Fruit fly (Drosophila melanogaster): ENCODE data around the gene wrm1.

The wrm1 gene

dm6 chr3L:7369543-7369942, 34.5 kb upstream of the wrm1 start, which contains the start of gene akirin (continued):
- TF ChIP-seq HmgD (GFP tag; optimal IDR thresholded peaks at IDR 0.05): no peak
- TF ChIP-seq CG30020 (tag; optimal IDR thresholded peaks at IDR 0.05): peak; percentile 30
- peak; percentile 9 for TF ChIP-seq CG3995 (GFP tag; optimal IDR thresholded peaks at IDR 0.05)
- TF ChIP-seq CG8388 (GFP tag; optimal IDR thresholded peaks at IDR 0.05): no peak
- no peak for TF ChIP-seq gro (GFP tag; optimal IDR thresholded peaks at IDR 0.05)
- peak; percentile 14 for TF ChIP-seq CG18599 (GFP tag; optimal IDR thresholded peaks at IDR 0.05)
- TF ChIP-seq CG9797 (GFP tag; optimal IDR thresholded peaks at IDR 0.05): peak; percentile 38
- TF ChIP-seq Pdp1 (GFP tag; optimal IDR thresholded peaks at IDR 0.05): peak in 1 of 2 experiments; percentile 22
- peak; percentile 24 for TF ChIP-seq BEAF-32 (GFP tag; optimal IDR thresholded peaks at IDR 0.05)
- TF ChIP-seq repo (GFP tag; optimal IDR thresholded peaks at IDR 0.05): no peak
- no peak for TF ChIP-seq tio (GFP tag; optimal IDR thresholded peaks at IDR 0.05)
- no peak for TF ChIP-seq hbn (GFP tag; IDR thresholded peaks at IDR 0.05; ENCODE audit: partially characterized antibody)
- no peak for TF ChIP-seq fru (optimal IDR thresholded peaks at IDR 0.05)
- TF ChIP-seq CG12155 (GFP tag; optimal IDR thresholded peaks at IDR 0.05): peak; percentile 43
- TF ChIP-seq stwl (tag; optimal IDR thresholded peaks at IDR 0.05): no peak
- peak; percentile 42 for TF ChIP-seq Med (GFP tag)
- TF ChIP-seq pfk (GFP tag; optimal IDR thresholded peaks at IDR 0.05): peak; percentile 18
- no peak for TF ChIP-seq HLH4C (GFP tag; IDR thresholded peaks at IDR 0.05; ENCODE audit: partially characterized antibody)
- TF ChIP-seq CG12659 (GFP tag; optimal IDR thresholded peaks at IDR 0.05): no peak

- TF ChIP-seq cad (GFP tag; optimal IDR thresholded peaks at IDR 0.05) (peak; percentile 6), CG10321 (GFP tag; IDR thresholded peaks at IDR 0.05) (peak; percentile 16; the same call in 1 of the 2 replicates), slbo (GFP tag; IDR thresholded peaks at IDR 0.05) (no peak), CG3065 (GFP tag; optimal IDR thresholded peaks at IDR 0.05) (peak; percentile 71), MESR4 (GFP tag; optimal IDR thresholded peaks at IDR 0.05) (peak; percentile 51), pzg (GFP tag; optimal IDR thresholded peaks at IDR 0.05) (peak; percentile 2), CG34422 (GFP tag; IDR thresholded peaks at IDR 0.05) (0 out of 3 replicates have a peak, but pooled peaks have one; percentile 21), CG6254 (GFP tag; optimal IDR thresholded peaks at IDR 0.05) (no peak), CG4617 (GFP tag; optimal IDR thresholded peaks at IDR 0.05; ENCODE audit: borderline replicate concordance) (peak; percentile 39), bsh (GFP tag; optimal IDR thresholded peaks at IDR 0.05) (no peak), Med (GFP tag) (peak; percentile 76), MBD-R2 (GFP tag; IDR thresholded peaks at IDR 0.05) (no peak), Meics (GFP tag; optimal IDR thresholded peaks at IDR 0.05) (peak; percentile 38)
Measured at dm6 chr3L:7368934-7369333, 33.9 kb upstream of the wrm1 start, which contains the start of gene Sh3beta. Sh3beta (minus strand) TSS chr3L:7369260.

DNA sequence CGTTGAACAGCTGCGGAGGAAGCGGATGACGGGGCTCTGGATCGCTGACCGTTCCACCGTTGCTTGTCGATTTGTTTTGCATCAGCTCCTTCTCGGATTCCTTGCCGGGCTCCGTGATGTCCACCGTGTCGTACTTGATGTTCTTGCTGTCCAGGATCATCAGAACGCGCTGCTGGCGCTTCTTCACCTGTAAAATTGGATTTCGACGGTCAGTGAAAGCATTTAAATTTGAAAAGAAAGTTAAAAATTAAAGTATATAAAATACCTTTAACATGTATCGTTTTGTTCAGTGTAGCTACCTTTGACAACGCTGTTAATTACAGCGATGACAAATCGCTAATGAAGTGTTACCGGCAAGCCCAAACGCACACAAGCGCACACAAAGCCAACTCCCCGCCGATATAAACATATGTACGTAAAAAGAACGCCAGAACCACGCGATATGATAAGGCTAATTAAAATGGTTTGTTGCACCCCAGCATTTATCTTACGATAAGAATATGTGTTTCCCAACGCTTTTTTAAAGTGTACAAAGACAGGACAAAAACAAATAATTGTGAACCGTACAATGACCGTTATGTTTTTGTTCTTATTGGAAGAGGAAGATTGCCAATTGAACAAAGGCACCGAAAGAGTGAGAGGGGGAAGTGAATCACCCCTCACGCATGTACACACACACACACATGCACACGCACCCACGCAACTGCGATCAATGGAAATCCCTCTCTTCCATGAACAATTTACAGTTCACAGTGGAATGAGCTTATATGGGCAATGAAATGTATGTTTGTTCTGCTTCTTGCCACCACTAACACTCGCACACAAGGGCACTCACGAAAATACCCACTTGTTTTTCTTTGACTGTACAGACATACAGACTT, 33.0 kb upstream of the wrm1 start:
- TF ChIP-seq pum (GFP tag; optimal IDR thresholded peaks at IDR 0.05) (no peak), Dll (GFP tag; IDR thresholded peaks at IDR 0.05; ENCODE audit: partially characterized antibody) (no peak), Stat92E (GFP tag; optimal IDR thresholded peaks at IDR 0.05) (no peak), CG4820 (GFP tag; optimal IDR thresholded peaks at IDR 0.05) (no peak), Nf-YA (GFP tag; IDR thresholded peaks at IDR 0.05) (no peak), abd-A (tag; optimal IDR thresholded peaks at IDR 0.05) (peak; percentile 72), vnd (GFP tag; IDR thresholded peaks at IDR 0.05; ENCODE audit: partially characterized antibody) (0 out of 3 replicates have a peak, but pooled peaks have one; percentile 28), CG8281 (tag; optimal IDR thresholded peaks at IDR 0.05) (no peak), CG3726 (GFP tag; IDR thresholded peaks at IDR 0.05) (no peak), cad (GFP tag; optimal IDR thresholded peaks at IDR 0.05) (no peak), CG15514 (GFP tag; optimal IDR thresholded peaks at IDR 0.05) (peak; percentile 34), CG4328 (GFP tag; optimal IDR thresholded peaks at IDR 0.05) (no peak), CG6683 (GFP tag; optimal IDR thresholded peaks at IDR 0.05) (no peak), amos (GFP tag; IDR thresholded peaks at IDR 0.05; ENCODE audit: partially characterized antibody) (no peak), CG13287 (GFP tag; IDR thresholded peaks at IDR 0.05; ENCODE audit: partially characterized antibody) (0 out of 2 replicates have a peak, but pooled peaks have one; percentile 17), grn (GFP tag; optimal IDR thresholded peaks at IDR 0.05) (peak; percentile 50)

Measured in whole organism, embryonic.